Worm (Caenorhabditis elegans) whole organism, L1 larva: ENCODE measurements around the gene gst-20.
A peak's percentile ranks its signal among the peaks of the same experiment; 100 is the strongest.

Source experiments
- C34B4.2 ChIP-seq: sonication (generic microtip); optimal IDR thresholded peaks from 2 replicates; lab custom pipeline; 2017; ENCODE audit warnings: mild to moderate bottlenecking, missing genetic modification characterization, missing compliant biosample characterization
- alr-1 ChIP-seq: fragments of 200-800 bp; sonication (Bioruptor generic); optimal IDR thresholded peaks from 2 replicates; lab custom pipeline; 2018; ENCODE audit warnings: borderline replicate concordance, mild to moderate bottlenecking, missing genetic modification characterization, missing compliant biosample characterization
- aly-2 ChIP-seq: fragments of 150-350 bp; optimal IDR thresholded peaks from 2 replicates; lab custom pipeline; 2014; ENCODE audit warnings: missing biosample characterization, missing genetic modification characterization
- ceh-8 ChIP-seq: fragments of 200-800 bp; sonication (Bioruptor generic); optimal IDR thresholded peaks from 2 replicates; lab custom pipeline; 2018; ENCODE audit warnings: mild to moderate bottlenecking, missing genetic modification characterization, moderate library complexity, missing compliant biosample characterization
- ceh-88 ChIP-seq: fragments of 200-800 bp; sonication (Bioruptor generic); IDR thresholded peaks from 2 replicates; pipeline ENCODE4 v1.3.6; 2022; ENCODE audit warnings: missing genetic modification characterization, missing compliant biosample characterization
- ces-1 ChIP-seq: fragments of 150-350 bp; optimal IDR thresholded peaks from 2 replicates; lab custom pipeline; 2014; ENCODE audit warnings: missing biosample characterization, missing genetic modification reagents, missing genetic modification characterization
- dpl-1 ChIP-seq, 3 experiments: fragments of 150-350 bp in 2 of 3; sonication (generic microtip) in 1 of 3; optimal IDR thresholded peaks; 2 replicates each; lab custom pipeline; 2014 to 2017; ENCODE audit warnings: missing biosample characterization in 3 of 3, missing genetic modification characterization in 3 of 3, missing genetic modification reagents in 3 of 3
- efl-3 ChIP-seq: fragments of 200-800 bp; sonication (Bioruptor generic); optimal IDR thresholded peaks from 2 replicates; lab custom pipeline; 2018; ENCODE audit warnings: mild to moderate bottlenecking, missing genetic modification characterization, missing compliant biosample characterization
- egl-13 ChIP-seq: sonication (generic microtip); optimal IDR thresholded peaks from 2 replicates; lab custom pipeline; 2016; ENCODE audit warnings: missing genotype, missing genetic modification reagents, missing genetic modification characterization, missing compliant biosample characterization
- egl-27 ChIP-seq, 2 experiments: fragments of 150-350 bp in 1 of 2; sonication (generic microtip); optimal IDR thresholded peaks; 3 replicates each; lab custom pipeline; 2017 to 2018; ENCODE audit warnings: missing biosample characterization in 2 of 2, missing genetic modification characterization in 2 of 2, missing genetic modification reagents in 2 of 2
- elt-2 ChIP-seq: sonication (generic microtip); optimal IDR thresholded peaks from 2 replicates; lab custom pipeline; 2016; ENCODE audit warnings: missing genetic modification characterization, mild to moderate bottlenecking, inconsistent platforms, missing compliant biosample characterization, missing genetic modification reagents
- elt-3 ChIP-seq, 6 experiments: fragments of 150-350 bp in 1 of 6; sonication (generic microtip); optimal IDR thresholded peaks; 2 replicates each; lab custom pipeline; 2017 to 2018; ENCODE audit warnings: missing biosample characterization in 6 of 6, missing genetic modification characterization in 6 of 6, inconsistent platforms in 1 of 6
- ets-5 ChIP-seq: fragments of 200-800 bp; sonication (Bioruptor generic); IDR thresholded peaks from 2 replicates; pipeline ENCODE4 v1.3.6; 2022; ENCODE audit warnings: missing genetic modification characterization, missing compliant biosample characterization
- fkh-4 ChIP-seq: sonication (generic microtip); optimal IDR thresholded peaks from 2 replicates; lab custom pipeline; 2016; ENCODE audit warnings: missing compliant biosample characterization, missing genetic modification characterization, borderline replicate concordance
- fkh-8 ChIP-seq: sonication (generic microtip); optimal IDR thresholded peaks from 2 replicates; lab custom pipeline; 2016; ENCODE audit warnings: mild to moderate bottlenecking, missing genetic modification characterization, missing compliant biosample characterization
- fos-1 ChIP-seq: fragments of 150-350 bp; optimal IDR thresholded peaks from 2 replicates; lab custom pipeline; 2014; ENCODE audit warnings: missing biosample characterization, missing genetic modification characterization
- hlh-17 ChIP-seq: fragments of 200-800 bp; sonication (Bioruptor generic); optimal IDR thresholded peaks from 2 replicates; lab custom pipeline; 2018; ENCODE audit warnings: missing genetic modification characterization, mild to moderate bottlenecking, missing compliant biosample characterization, moderate library complexity, borderline replicate concordance
- hlh-4 ChIP-seq: sonication (generic microtip); optimal IDR thresholded peaks from 2 replicates; lab custom pipeline; 2016; ENCODE audit warnings: mild to moderate bottlenecking, missing genetic modification characterization, missing compliant biosample characterization
- irx-1 ChIP-seq: sonication (generic microtip); optimal IDR thresholded peaks from 2 replicates; lab custom pipeline; 2016; ENCODE audit warnings: missing genetic modification characterization, missing compliant biosample characterization
- isw-1 ChIP-seq: fragments of 200-800 bp; sonication (Bioruptor generic); IDR thresholded peaks from 2 replicates; pipeline ENCODE4 v1.3.6; 2022; ENCODE audit warnings: missing genetic modification characterization, missing compliant biosample characterization
- jun-1 ChIP-seq: fragments of 150-350 bp; optimal IDR thresholded peaks from 2 replicates; lab custom pipeline; 2014; ENCODE audit warnings: missing biosample characterization, missing genetic modification reagents, missing genetic modification characterization
- lin-13 ChIP-seq: fragments of 150-350 bp; optimal IDR thresholded peaks from 2 replicates; lab custom pipeline; 2014; ENCODE audit warnings: missing biosample characterization, missing genetic modification reagents, missing genetic modification characterization
- lin-14 ChIP-seq: fragments of 200-800 bp; sonication (Bioruptor generic); optimal IDR thresholded peaks from 2 replicates; lab custom pipeline; 2018; ENCODE audit warnings: mild to moderate bottlenecking, missing genetic modification characterization, moderate library complexity, missing compliant biosample characterization
- lin-15B ChIP-seq: fragments of 150-350 bp; sonication (generic microtip); optimal IDR thresholded peaks from 3 replicates; lab custom pipeline; 2014; ENCODE audit warnings: missing biosample characterization, missing genetic modification characterization
- lir-3 ChIP-seq: sonication (generic microtip); optimal IDR thresholded peaks from 2 replicates; lab custom pipeline; 2016; ENCODE audit warnings: mild to moderate bottlenecking, missing genetic modification characterization, moderate library complexity, missing compliant biosample characterization; ENCODE audit not compliant: poor library complexity
- lsy-2 ChIP-seq, 2 experiments: fragments of 150-350 bp; optimal IDR thresholded peaks; 2 replicates each; lab custom pipeline; 2014; ENCODE audit warnings: missing biosample characterization in 2 of 2, missing genetic modification characterization in 2 of 2
- mab-9 ChIP-seq: fragments of 200-800 bp; sonication (Bioruptor generic); IDR thresholded peaks from 2 replicates; pipeline ENCODE4 v1.3.6; 2022; ENCODE audit warnings: missing genetic modification reagents, missing genetic modification characterization, missing compliant biosample characterization
- mdl-1 ChIP-seq, 2 experiments: fragments of 150-350 bp; optimal IDR thresholded peaks; 2 replicates each; lab custom pipeline; 2014 to 2017; ENCODE audit warnings: missing biosample characterization in 2 of 2, missing genetic modification characterization in 2 of 2, inconsistent platforms in 1 of 2
- mef-2 ChIP-seq: fragments of 150-350 bp; optimal IDR thresholded peaks from 2 replicates; lab custom pipeline; 2014; ENCODE audit warnings: missing biosample characterization, missing genetic modification characterization
- nhr-20 ChIP-seq: sonication (generic microtip); optimal IDR thresholded peaks from 2 replicates; lab custom pipeline; 2016; ENCODE audit warnings: mild to moderate bottlenecking, missing genetic modification characterization, missing compliant biosample characterization
- nhr-237 ChIP-seq: fragments of 150-350 bp; optimal IDR thresholded peaks from 2 replicates; lab custom pipeline; 2014; ENCODE audit warnings: missing biosample characterization, missing genetic modification characterization
- nhr-28 ChIP-seq: fragments of 150-350 bp; optimal IDR thresholded peaks from 2 replicates; lab custom pipeline; 2014; ENCODE audit warnings: missing biosample characterization, missing genetic modification characterization
- nhr-47 ChIP-seq: sonication (generic microtip); optimal IDR thresholded peaks from 2 replicates; lab custom pipeline; 2016; ENCODE audit warnings: mild to moderate bottlenecking, missing genetic modification characterization, moderate library complexity, missing compliant biosample characterization
- nhr-71 ChIP-seq: sonication (generic microtip); optimal IDR thresholded peaks from 2 replicates; lab custom pipeline; 2016; ENCODE audit warnings: mild to moderate bottlenecking, missing genetic modification characterization, moderate library complexity, missing compliant biosample characterization
- nhr-76 ChIP-seq: sonication (generic microtip); optimal IDR thresholded peaks from 2 replicates; lab custom pipeline; 2017; ENCODE audit warnings: missing biosample characterization, missing genetic modification characterization
- nhr-77 ChIP-seq: fragments of 150-350 bp; optimal IDR thresholded peaks from 2 replicates; lab custom pipeline; 2014; ENCODE audit warnings: missing biosample characterization, missing genetic modification characterization
- nhr-84 ChIP-seq: sonication (generic microtip); optimal IDR thresholded peaks from 2 replicates; lab custom pipeline; 2017; ENCODE audit warnings: missing biosample characterization, missing genetic modification characterization
- nhr-85 ChIP-seq: sonication (generic microtip); peaks from one replicate; lab custom pipeline; 2016; ENCODE audit warnings: missing genetic modification characterization, inconsistent platforms, missing compliant biosample characterization
- nhr-90 ChIP-seq: sonication (generic microtip); optimal IDR thresholded peaks from 2 replicates; lab custom pipeline; 2016; ENCODE audit warnings: mild to moderate bottlenecking, missing genetic modification characterization, missing compliant biosample characterization; ENCODE audit not compliant: poor library complexity
- pqm-1 ChIP-seq: sonication (generic microtip); optimal IDR thresholded peaks from 3 replicates; lab custom pipeline; 2017; ENCODE audit warnings: missing biosample characterization, missing genetic modification characterization
- skn-1 ChIP-seq: fragments of 150-350 bp; optimal IDR thresholded peaks from 2 replicates; lab custom pipeline; 2014; ENCODE audit warnings: missing biosample characterization, missing genetic modification characterization
- snpc-4 ChIP-seq: fragments of 150-350 bp; optimal IDR thresholded peaks from 2 replicates; lab custom pipeline; 2014; ENCODE audit warnings: missing biosample characterization, missing genetic modification characterization
- snu-23 ChIP-seq: sonication (generic microtip); optimal IDR thresholded peaks from 2 replicates; lab custom pipeline; 2016; ENCODE audit warnings: missing genetic modification characterization, missing compliant biosample characterization
- sox-4 ChIP-seq: sonication (generic microtip); optimal IDR thresholded peaks from 2 replicates; lab custom pipeline; 2016; ENCODE audit warnings: missing genetic modification characterization, missing compliant biosample characterization
- sptf-1 ChIP-seq: fragments of 150-350 bp; optimal IDR thresholded peaks from 2 replicates; lab custom pipeline; 2014; ENCODE audit warnings: missing biosample characterization, missing genetic modification characterization
- swsn-7 ChIP-seq: sonication (generic microtip); optimal IDR thresholded peaks from 2 replicates; lab custom pipeline; 2016; ENCODE audit warnings: missing genetic modification characterization, missing compliant biosample characterization
- unc-130 ChIP-seq: fragments of 150-350 bp; optimal IDR thresholded peaks from 2 replicates; lab custom pipeline; 2017; ENCODE audit warnings: missing biosample characterization, missing genetic modification characterization, inconsistent platforms
- unc-30 ChIP-seq: sonication (generic microtip); optimal IDR thresholded peaks from 2 replicates; lab custom pipeline; 2017; ENCODE audit warnings: missing biosample characterization, missing genetic modification characterization
- unc-62 ChIP-seq: fragments of 150-350 bp; optimal IDR thresholded peaks from 2 replicates; lab custom pipeline; 2014; ENCODE audit warnings: missing biosample characterization, missing genetic modification reagents, missing genetic modification characterization
- unc-86 ChIP-seq: sonication (generic microtip); optimal IDR thresholded peaks from 2 replicates; lab custom pipeline; 2016; ENCODE audit warnings: missing genetic modification characterization, missing compliant biosample characterization
- vab-15 ChIP-seq: sonication (generic microtip); optimal IDR thresholded peaks from 2 replicates; lab custom pipeline; 2017; ENCODE audit warnings: missing genotype, mild to moderate bottlenecking, missing genetic modification characterization, missing compliant biosample characterization
- xbp-1 ChIP-seq: sonication (generic microtip); optimal IDR thresholded peaks from 2 replicates; lab custom pipeline; 2016; ENCODE audit warnings: missing genetic modification characterization, missing compliant biosample characterization

gst-20 gene

DNA sequence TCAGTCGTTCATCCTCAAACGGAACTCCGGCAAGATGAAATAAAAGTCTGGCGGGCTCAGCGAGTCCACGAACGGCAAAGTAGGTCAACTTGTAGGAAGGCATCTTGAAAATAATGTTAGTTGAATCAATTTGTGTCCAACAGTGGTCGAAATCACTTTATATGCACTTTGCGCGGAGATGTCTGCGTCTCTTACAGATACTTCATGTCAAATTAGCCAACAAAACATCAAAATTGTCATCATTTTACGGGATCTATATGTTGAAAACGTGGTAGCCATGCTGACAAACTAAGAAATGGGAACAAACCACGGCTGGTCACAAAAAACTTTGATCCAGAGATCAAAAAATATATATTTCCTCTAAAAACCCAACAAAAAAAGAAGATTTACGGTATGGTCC, 8.2 kb upstream of the gst-20 start, which contains the start of gene gst-12:
Gene gst-12, minus strand, starts transcription at position 254 of the 400 bp plus-strand sequence.
- no peak for TF ChIP-seq lsy-2 (tag; optimal IDR thresholded peaks at IDR 0.05; lab: Kevin White, UChicago)
- no peak for TF ChIP-seq egl-13 (tag; lab: Kevin White, UChicago)
- no peak for TF ChIP-seq fos-1 (tag; lab: Kevin White, UChicago)
- peak; percentile 71 for TF ChIP-seq nhr-20 (tag; lab: Kevin White, UChicago)
- no peak for TF ChIP-seq irx-1 (tag; lab: Kevin White, UChicago)
- TF ChIP-seq nhr-77 (tag; lab: Kevin White, UChicago), result no peak
- TF ChIP-seq fkh-4 (tag; lab: Kevin White, UChicago), result no peak
- TF ChIP-seq alr-1 (tag; lab: Kevin White, UChicago), result no peak
- no peak for TF ChIP-seq aly-2
- TF ChIP-seq skn-1 (tag; lab: Kevin White, UChicago), result peak; percentile 86
- TF ChIP-seq C34B4.2 (tag; lab: Kevin White, UChicago), result no peak
- no peak for TF ChIP-seq ceh-8 (GFP tag; lab: Kevin White, UChicago)
- TF ChIP-seq sox-4 (tag; lab: Kevin White, UChicago), result no peak
- TF ChIP-seq nhr-76 (tag; lab: Kevin White, UChicago), result no peak
- TF ChIP-seq egl-27 (tag; optimal IDR thresholded peaks at IDR 0.05; lab: Kevin White, UChicago), result no peak
- TF ChIP-seq mef-2 (tag; lab: Kevin White, UChicago), result no peak
- no peak for TF ChIP-seq snpc-4 (tag; lab: Kevin White, UChicago)
- no peak for TF ChIP-seq xbp-1 (tag; lab: Kevin White, UChicago)
- TF ChIP-seq pqm-1, result no peak
- TF ChIP-seq fkh-8, result peak; percentile 2
- TF ChIP-seq unc-62, result no peak
- TF ChIP-seq hlh-4 (tag; lab: Kevin White, UChicago), result no peak
- no peak for TF ChIP-seq unc-130 (tag; lab: Kevin White, UChicago)
- TF ChIP-seq unc-86, result no peak
- no peak for TF ChIP-seq sptf-1 (tag; lab: Kevin White, UChicago)
- TF ChIP-seq elt-3 (tag; optimal IDR thresholded peaks at IDR 0.05; lab: Kevin White, UChicago), result no peak
- no peak for TF ChIP-seq ces-1 (GFP tag; lab: Kevin White, UChicago)
- TF ChIP-seq hlh-17 (GFP tag; lab: Kevin White, UChicago), result no peak
- no peak for TF ChIP-seq nhr-28 (tag; lab: Kevin White, UChicago)
- no peak for TF ChIP-seq efl-3 (GFP tag; lab: Kevin White, UChicago)
- no peak for TF ChIP-seq mab-9 (GFP tag; lab: Robert Waterston, UW)
- TF ChIP-seq nhr-71 (tag; lab: Kevin White, UChicago), result peak; percentile 29
- no peak for TF ChIP-seq mdl-1 (tag; optimal IDR thresholded peaks at IDR 0.05; lab: Kevin White, UChicago)
- no peak for TF ChIP-seq vab-15
- no peak for TF ChIP-seq ceh-88
- TF ChIP-seq swsn-7 (tag; lab: Kevin White, UChicago), result no peak
- TF ChIP-seq nhr-237, result no peak
- no peak for TF ChIP-seq nhr-84 (tag; lab: Kevin White, UChicago)
- no peak for TF ChIP-seq elt-2 (tag; lab: Kevin White, UChicago)
- no peak for TF ChIP-seq lir-3
- no peak for TF ChIP-seq lin-13 (GFP tag; lab: Kevin White, UChicago)
- TF ChIP-seq ets-5 (GFP tag; lab: Robert Waterston, UW), result no peak
- peak; percentile 50 for TF ChIP-seq lin-14 (GFP tag; lab: Kevin White, UChicago)
- no peak for TF ChIP-seq nhr-90
- TF ChIP-seq jun-1 (tag; lab: Kevin White, UChicago), result no peak
- peak; percentile 4 for TF ChIP-seq snu-23 (GFP tag; lab: Kevin White, UChicago)
- no peak for TF ChIP-seq dpl-1 (GFP tag; optimal IDR thresholded peaks at IDR 0.05; lab: Kevin White, UChicago)
- TF ChIP-seq nhr-47 (tag; lab: Kevin White, UChicago), result no peak
- no peak for TF ChIP-seq isw-1 (GFP tag; lab: Robert Waterston, UW)
- no peak for TF ChIP-seq unc-30 (tag; lab: Kevin White, UChicago)
- TF ChIP-seq lin-15B, result no peak
- TF ChIP-seq nhr-85 (tag; lab: Kevin White, UChicago), result peak; percentile 77
